Worm (Caenorhabditis elegans): ENCODE data around the gene E01G4.3.

DNA sequence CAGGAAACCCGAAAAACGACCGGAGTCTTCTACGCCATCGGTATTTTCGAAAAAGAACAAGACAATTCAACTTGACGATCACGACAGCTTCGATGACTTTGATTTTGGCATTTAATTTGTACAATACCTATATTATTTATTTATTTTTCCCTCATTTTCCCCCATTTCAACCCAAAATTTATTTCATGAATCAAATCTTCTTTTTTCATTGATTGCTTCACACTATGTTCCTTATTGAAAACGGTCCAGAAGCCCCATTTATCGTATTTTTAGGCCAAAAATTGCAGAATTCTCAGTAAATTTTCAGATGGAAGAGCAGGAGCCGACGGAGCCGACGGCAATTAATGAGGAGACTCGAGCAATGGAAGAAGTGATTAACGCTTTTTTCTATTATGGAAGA lies 45.2 kb downstream of the E01G4.3 start, which contains the start of gene Y48E1C.2:
- no peak for TF ChIP-seq mdt-29 (GFP tag; IDR thresholded peaks at IDR 0.05)
- TF ChIP-seq zag-1 (tag; optimal IDR thresholded peaks at IDR 0.05): no peak
